Fruit fly (Drosophila melanogaster) whole organism, embryonic: Measurements from ENCODE around the gene PolD2.

Experiments used
- BEAF-32 ChIP-seq: fragments of 200-800 bp; sonication (Bioruptor generic); optimal IDR thresholded peaks from 3 replicates; lab custom pipeline; 2017; ENCODE audit warnings: missing biosample characterization, missing genetic modification characterization, mild to moderate bottlenecking, moderate library complexity, missing genetic modification reagents
- CG10366 ChIP-seq: fragments of 200-800 bp; sonication (Bioruptor generic); IDR thresholded peaks from 2 replicates; pipeline ENCODE4 v1.3.6; 2022; ENCODE audit warnings: missing biosample characterization, missing genetic modification characterization
- CG10543 ChIP-seq: fragments of 200-800 bp; sonication (Bioruptor generic); optimal IDR thresholded peaks from 3 replicates; lab custom pipeline; 2017; ENCODE audit warnings: missing biosample characterization, mild to moderate bottlenecking, missing genetic modification characterization, moderate library complexity
- CG10959 ChIP-seq: fragments of 200-800 bp; sonication (Bioruptor generic); IDR thresholded peaks from 2 replicates; pipeline ENCODE4 v1.3.6; 2022; ENCODE audit warnings: missing biosample characterization, missing genetic modification characterization
- CG12071 ChIP-seq: fragments of 200-800 bp; sonication (Bioruptor generic); optimal IDR thresholded peaks from 3 replicates; lab custom pipeline; 2018; ENCODE audit warnings: missing biosample characterization, mild to moderate bottlenecking, missing genetic modification characterization
- CG12236 ChIP-seq: fragments of 200-800 bp; sonication (Bioruptor generic); optimal IDR thresholded peaks from 2 replicates; lab custom pipeline; 2016; ENCODE audit warnings: missing biosample characterization, missing genetic modification characterization
- CG12744 ChIP-seq: fragments of 200-800 bp; sonication (Bioruptor generic); optimal IDR thresholded peaks from 2 replicates; lab custom pipeline; 2016; ENCODE audit warnings: missing biosample characterization, missing genetic modification characterization
- CG13775 ChIP-seq: fragments of 200-800 bp; sonication (Bioruptor generic); optimal IDR thresholded peaks from 3 replicates; lab custom pipeline; 2017; ENCODE audit warnings: missing biosample characterization, mild to moderate bottlenecking, missing genetic modification characterization
- CG13894 ChIP-seq: fragments of 200-800 bp; sonication (Bioruptor generic); optimal IDR thresholded peaks from 3 replicates; lab custom pipeline; 2018; ENCODE audit warnings: missing biosample characterization, mild to moderate bottlenecking, missing genetic modification characterization, moderate library complexity
- CG1602 ChIP-seq: fragments of 200-800 bp; sonication (Bioruptor generic); optimal IDR thresholded peaks from 3 replicates; lab custom pipeline; 2016; ENCODE audit warnings: missing biosample characterization, missing genetic modification characterization
- CG17568 ChIP-seq: fragments of 200-800 bp; sonication (Bioruptor generic); optimal IDR thresholded peaks from 2 replicates; lab custom pipeline; 2018; ENCODE audit warnings: missing biosample characterization, mild to moderate bottlenecking, missing genetic modification characterization, moderate library complexity
- CG2129 ChIP-seq: fragments of 200-800 bp; sonication (Bioruptor generic); IDR thresholded peaks from 2 replicates; pipeline ENCODE4 v1.3.6; 2022; ENCODE audit warnings: missing biosample characterization, missing genetic modification characterization; ENCODE audit not compliant: partially characterized antibody
- CG2199 ChIP-seq: fragments of 200-800 bp; sonication (Bioruptor generic); IDR thresholded peaks from 3 replicates; pipeline ENCODE4 v1.3.6; 2022; ENCODE audit warnings: missing biosample characterization, missing genetic modification characterization
- CG2678 ChIP-seq: fragments of 200-800 bp; sonication (Bioruptor generic); optimal IDR thresholded peaks from 3 replicates; lab custom pipeline; 2019; ENCODE audit warnings: missing biosample characterization, mild to moderate bottlenecking, missing genetic modification characterization, moderate library complexity
- CG3281 ChIP-seq: fragments of 200-800 bp; sonication (Bioruptor generic); optimal IDR thresholded peaks from 3 replicates; lab custom pipeline; 2017; ENCODE audit warnings: missing biosample characterization, mild to moderate bottlenecking, missing genetic modification characterization
- CG4328 ChIP-seq: fragments of 200-800 bp; sonication (Bioruptor generic); optimal IDR thresholded peaks from 3 replicates; lab custom pipeline; 2017; ENCODE audit warnings: missing biosample characterization, missing genetic modification reagents, missing genetic modification characterization
- CG6254 ChIP-seq: fragments of 200-800 bp; sonication (Bioruptor generic); optimal IDR thresholded peaks from 3 replicates; lab custom pipeline; 2017; ENCODE audit warnings: mild to moderate bottlenecking, missing biosample characterization, missing genetic modification reagents, missing genetic modification characterization
- CG7372 ChIP-seq: fragments of 200-800 bp; sonication (Bioruptor generic); IDR thresholded peaks from 2 replicates; pipeline ENCODE4 v1.3.6; 2022; ENCODE audit warnings: missing biosample characterization, missing genetic modification characterization
- CG7786 ChIP-seq: fragments of 200-800 bp; sonication (Bioruptor generic); optimal IDR thresholded peaks from 2 replicates; lab custom pipeline; 2016; ENCODE audit warnings: missing biosample characterization, missing genetic modification characterization
- CG8388 ChIP-seq: fragments of 200-800 bp; sonication (Bioruptor generic); optimal IDR thresholded peaks from 2 replicates; lab custom pipeline; 2019; ENCODE audit warnings: missing biosample characterization, mild to moderate bottlenecking, missing genetic modification characterization, moderate library complexity
- CG8944 ChIP-seq: fragments of 200-800 bp; sonication (Bioruptor generic); optimal IDR thresholded peaks from 3 replicates; lab custom pipeline; 2016; ENCODE audit warnings: missing biosample characterization, missing genetic modification characterization
- CkIIα-i1 ChIP-seq: fragments of 200-800 bp; sonication (Bioruptor generic); IDR thresholded peaks from 2 replicates; pipeline ENCODE4 v1.3.6; 2022; ENCODE audit warnings: missing biosample characterization, missing genetic modification characterization
- Fer2 ChIP-seq: fragments of 200-800 bp; sonication (Bioruptor generic); optimal IDR thresholded peaks from 2 replicates; lab custom pipeline; 2018; ENCODE audit warnings: missing biosample characterization, mild to moderate bottlenecking, missing genetic modification characterization, moderate library complexity
- Gsc ChIP-seq: fragments of 200-800 bp; sonication (Bioruptor generic); IDR thresholded peaks from 2 replicates; pipeline ENCODE4 v1.3.6; 2022; ENCODE audit warnings: missing biosample characterization, missing genetic modification characterization
- Hsf ChIP-seq: fragments of 200-800 bp; sonication (Bioruptor generic); optimal IDR thresholded peaks from 3 replicates; lab custom pipeline; 2016; ENCODE audit warnings: missing biosample characterization, missing genetic modification characterization
- MBD-R2 ChIP-seq: fragments of 200-800 bp; sonication (Bioruptor generic); IDR thresholded peaks from 2 replicates; pipeline ENCODE4 v1.3.6; 2022; ENCODE audit warnings: missing biosample characterization, missing genetic modification characterization
- NfI ChIP-seq: fragments of 200-800 bp; sonication (Bioruptor generic); optimal IDR thresholded peaks from 3 replicates; lab custom pipeline; 2018; ENCODE audit warnings: missing biosample characterization, mild to moderate bottlenecking, missing genetic modification characterization, moderate library complexity
- ash1 ChIP-seq: fragments of 200-800 bp; sonication (Bioruptor generic); optimal IDR thresholded peaks from 2 replicates; lab custom pipeline; 2018; ENCODE audit warnings: missing biosample characterization, mild to moderate bottlenecking, missing genetic modification characterization
- chinmo ChIP-seq: fragments of 200-800 bp; sonication (Bioruptor generic); IDR thresholded peaks from 4 replicates; pipeline ENCODE4 v1.3.6; 2022; ENCODE audit warnings: missing biosample characterization, missing genetic modification characterization; ENCODE audit not compliant: partially characterized antibody
- da ChIP-seq: fragments of 200-800 bp; sonication (Bioruptor generic); optimal IDR thresholded peaks from 2 replicates; lab custom pipeline; 2016; ENCODE audit warnings: missing biosample characterization, missing genetic modification characterization
- dmrt99B ChIP-seq: fragments of 200-800 bp; sonication (Bioruptor generic); optimal IDR thresholded peaks from 2 replicates; lab custom pipeline; 2018; ENCODE audit warnings: missing biosample characterization, mild to moderate bottlenecking, missing genetic modification characterization, moderate library complexity
- ems ChIP-seq: fragments of 200-800 bp; sonication (Bioruptor generic); optimal IDR thresholded peaks from 3 replicates; lab custom pipeline; 2016; ENCODE audit warnings: missing biosample characterization, missing genetic modification characterization
- kay ChIP-seq: fragments of 200-800 bp; sonication (Bioruptor generic); optimal IDR thresholded peaks from 2 replicates; lab custom pipeline; 2016; ENCODE audit warnings: missing biosample characterization, missing genetic modification characterization
- ken ChIP-seq: fragments of 200-800 bp; sonication (Bioruptor generic); IDR thresholded peaks from 3 replicates; pipeline ENCODE4 v1.3.6; 2022; ENCODE audit warnings: missing biosample characterization, missing genetic modification characterization
- lov ChIP-seq, 2 experiments: fragments of 200-800 bp in 1 of 2; fragments of >200 bp in 1 of 2; sonication (Bioruptor generic) in 1 of 2; IDR thresholded peaks in 1 of 2; optimal IDR thresholded peaks in 1 of 2; 2 replicates in 1 of 2; 3 replicates in 1 of 2; pipeline versions ENCODE4 v1.3.6 to Lab custom; 2017 to 2022; ENCODE audit warnings: missing biosample characterization in 1 of 2, missing genetic modification characterization in 1 of 2
- luna ChIP-seq: fragments of 200-800 bp; sonication (Bioruptor generic); optimal IDR thresholded peaks from 2 replicates; lab custom pipeline; 2016; ENCODE audit warnings: missing biosample characterization, missing genetic modification characterization
- p53 ChIP-seq: fragments of 200-800 bp; sonication (Bioruptor generic); optimal IDR thresholded peaks from 2 replicates; lab custom pipeline; 2016; ENCODE audit warnings: missing biosample characterization, missing genetic modification characterization
- pan ChIP-seq, 4 experiments: fragments of >200 bp in 3 of 4; fragments of 200-800 bp in 1 of 4; sonication (Bioruptor generic) in 1 of 4; optimal IDR thresholded peaks in 3 of 4; IDR thresholded peaks in 1 of 4; 2 replicates each; pipeline versions ENCODE4 v1.3.6 to Lab custom; 2017 to 2022; ENCODE audit warnings: missing biosample characterization in 2 of 4, missing genetic modification characterization in 2 of 4, mixed read lengths in 1 of 4
- phol ChIP-seq: fragments of 200-800 bp; sonication (Bioruptor generic); optimal IDR thresholded peaks from 3 replicates; lab custom pipeline; 2018; ENCODE audit warnings: missing biosample characterization, mild to moderate bottlenecking, missing genetic modification characterization, moderate library complexity
- pita ChIP-seq: fragments of 200-800 bp; sonication (Bioruptor generic); optimal IDR thresholded peaks from 2 replicates; lab custom pipeline; 2017; ENCODE audit warnings: missing biosample characterization, mild to moderate bottlenecking, missing genetic modification characterization
- pnt ChIP-seq: fragments of 200-800 bp; sonication (Bioruptor generic); optimal IDR thresholded peaks from 3 replicates; lab custom pipeline; 2016; ENCODE audit warnings: missing biosample characterization, missing genetic modification characterization
- prd ChIP-seq, 3 experiments: fragments of >200 bp in 2 of 3; fragments of 200-800 bp in 1 of 3; sonication (Bioruptor generic) in 1 of 3; optimal IDR thresholded peaks in 2 of 3; IDR thresholded peaks in 1 of 3; 2 replicates in 2 of 3; 3 replicates in 1 of 3; pipeline versions ENCODE4 v1.3.6 to Lab custom; 2017 to 2022; ENCODE audit warnings: missing biosample characterization in 1 of 3, missing genetic modification characterization in 1 of 3
- row ChIP-seq: fragments of 200-800 bp; sonication (Bioruptor generic); IDR thresholded peaks from 3 replicates; pipeline ENCODE4 v1.3.6; 2022; ENCODE audit warnings: missing biosample characterization, missing genetic modification characterization
- slbo ChIP-seq: fragments of 200-800 bp; sonication (Bioruptor generic); IDR thresholded peaks from 2 replicates; pipeline ENCODE4 v1.3.6; 2022; ENCODE audit warnings: missing biosample characterization, missing genetic modification characterization
- tx ChIP-seq: fragments of 200-800 bp; sonication (Bioruptor generic); optimal IDR thresholded peaks from 2 replicates; lab custom pipeline; 2016; ENCODE audit warnings: missing biosample characterization, missing genetic modification characterization
- wdn ChIP-seq: fragments of 200-800 bp; sonication (Bioruptor generic); IDR thresholded peaks from 2 replicates; pipeline ENCODE4 v1.3.6; 2022; ENCODE audit warnings: missing biosample characterization, missing genetic modification characterization
- wek ChIP-seq: fragments of 200-800 bp; sonication (Bioruptor generic); optimal IDR thresholded peaks from 3 replicates; lab custom pipeline; 2018; ENCODE audit warnings: missing biosample characterization, mild to moderate bottlenecking, missing genetic modification characterization, moderate library complexity

Gene PolD2

dm6 chr3L:1741655-1742551, 33.5 kb upstream of the PolD2 start (continued):
- TF ChIP-seq slbo (GFP tag; lab: Robert Waterston, UW) (no peak), Fer2 (no peak), BEAF-32 (GFP tag; lab: Kevin White, UChicago) (peak; percentile 28), chinmo (GFP tag; lab: Robert Waterston, UW) (peak; percentile 75; the same call in 3 of the 4 replicates), CG13894 (tag; lab: Kevin White, UChicago) (no peak), dmrt99B (tag; lab: Kevin White, UChicago) (no peak), CG12744 (no peak), CG7372 (GFP tag; lab: Robert Waterston, UW) (no peak), ems (no peak), lov (optimal IDR thresholded peaks at IDR 0.05; lab: Kevin White, UChicago) (no peak), lov (GFP tag; IDR thresholded peaks at IDR 0.05; lab: Robert Waterston, UW) (no peak), CG10366 (GFP tag; lab: Robert Waterston, UW) (0 out of 2 replicates have a peak, but pooled peaks have one; percentile 10), CG2199 (0 out of 3 replicates have a peak, but pooled peaks have one; percentile 21), CG4328 (GFP tag; lab: Kevin White, UChicago) (no peak), wek (GFP tag; lab: Kevin White, UChicago) (peak; percentile 17), NfI (GFP tag; lab: Kevin White, UChicago) (peak; percentile 2), row (GFP tag; lab: Robert Waterston, UW) (peak; percentile 59), Gsc (GFP tag; lab: Robert Waterston, UW) (no peak), CG2678 (tag; lab: Kevin White, UChicago) (peak; percentile 30), pnt (GFP tag; lab: Kevin White, UChicago) (no peak), MBD-R2 (no peak), CkIIα-i1 (GFP tag; lab: Robert Waterston, UW) (no peak), CG7786 (GFP tag; lab: Kevin White, UChicago) (no peak), CG13775 (no peak), ash1 (GFP tag; lab: Kevin White, UChicago) (no peak), CG8388 (GFP tag; lab: Kevin White, UChicago) (peak; percentile 88), luna (no peak), prd (optimal IDR thresholded peaks at IDR 0.05; lab: Kevin White, UChicago) (no peak), prd (GFP tag; IDR thresholded peaks at IDR 0.05; lab: Robert Waterston, UW) (0 out of 3 replicates have a peak, but pooled peaks have one; percentile 3), p53 (GFP tag; lab: Kevin White, UChicago) (no peak), CG12236 (no peak), CG12071 (no peak), CG1602 (GFP tag; lab: Kevin White, UChicago) (no peak), CG2129 (GFP tag; lab: Robert Waterston, UW) (no peak), ken (GFP tag; lab: Robert Waterston, UW) (0 out of 3 replicates have a peak, but pooled peaks have one; percentile 19), pan (optimal IDR thresholded peaks at IDR 0.05; lab: Kevin White, UChicago) (no peak), pan (GFP tag; optimal IDR thresholded peaks at IDR 0.05 in 1 of 2, IDR thresholded peaks at IDR 0.05 in 1 of 2) (no peak), CG8944 (no peak), da (GFP tag; lab: Kevin White, UChicago) (no peak), pita (GFP tag; lab: Kevin White, UChicago) (no peak), tx (GFP tag; lab: Kevin White, UChicago) (no peak), CG10543 (GFP tag; lab: Kevin White, UChicago) (peak; percentile 75), CG3281 (GFP tag; lab: Kevin White, UChicago) (no peak), kay (GFP tag; lab: Kevin White, UChicago) (no peak), Hsf (no peak), CG10959 (GFP tag; lab: Robert Waterston, UW) (no peak), wdn (GFP tag; lab: Robert Waterston, UW) (no peak), CG17568 (GFP tag; lab: Kevin White, UChicago) (peak; percentile 58), phol (tag; lab: Kevin White, UChicago) (no peak), CG6254 (GFP tag; lab: Kevin White, UChicago) (peak; percentile 39)
